Worm (Caenorhabditis elegans): Measurements from ENCODE around the gene ZK686.6.

DNA sequence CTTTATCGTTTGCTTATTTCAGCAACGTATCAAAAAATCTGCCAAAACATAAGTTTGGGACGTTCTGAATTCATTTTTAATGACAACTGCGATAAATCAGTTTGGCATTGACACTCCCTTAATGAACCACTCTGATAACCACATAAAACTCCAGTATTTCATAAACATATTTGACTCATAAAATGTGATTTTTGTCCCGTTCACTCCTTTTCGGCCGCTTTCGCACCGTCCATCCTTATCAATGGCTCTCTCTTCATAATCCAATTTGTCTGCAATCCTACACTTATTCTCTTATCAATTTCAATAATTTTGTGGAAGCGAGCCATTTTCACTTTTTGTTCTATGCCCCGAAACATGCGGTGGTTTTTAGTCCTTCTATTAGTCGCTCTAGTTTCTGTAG, 14.2 kb downstream of the ZK686.6 start, which contains the start of gene pcp-1:
- no peak for TF ChIP-seq unc-62 (GFP tag; optimal IDR thresholded peaks at IDR 0.05)
- no peak for TF ChIP-seq sem-2 (GFP tag; optimal IDR thresholded peaks at IDR 0.05)
- TF ChIP-seq pha-4 (tag; optimal IDR thresholded peaks at IDR 0.05): no peak
- no peak for TF ChIP-seq lin-13 (tag; optimal IDR thresholded peaks at IDR 0.05)
- no peak for TF ChIP-seq ztf-11 (tag; optimal IDR thresholded peaks at IDR 0.05)
- no peak for TF ChIP-seq snpc-4 (tag; optimal IDR thresholded peaks at IDR 0.05)
- TF ChIP-seq tbx-8 (GFP tag; optimal IDR thresholded peaks at IDR 0.05): no peak
- TF ChIP-seq zip-8 (tag; optimal IDR thresholded peaks at IDR 0.05): no peak
- no peak for TF ChIP-seq lin-32 (GFP tag; optimal IDR thresholded peaks at IDR 0.05)
